Worm (Caenorhabditis elegans) whole organism, L1 larva: ENCODE data around the gene tag-123.
"Not testable (repeated sequence)": the region's sequence is repeated elsewhere in the genome, so short reads cannot be mapped to it uniquely, and the experiment has no call there.

ENCODE experiments used
- alr-1 ChIP-seq: fragments of 200-800 bp; sonication (Bioruptor generic); optimal IDR thresholded peaks from 2 replicates; lab custom pipeline; 2018; ENCODE audit warnings: borderline replicate concordance, mild to moderate bottlenecking, missing genetic modification characterization, missing compliant biosample characterization
- ama-1 ChIP-seq: fragments of 150-350 bp; optimal IDR thresholded peaks from 2 replicates; lab custom pipeline; 2014
- blmp-1 ChIP-seq: fragments of 150-350 bp; optimal IDR thresholded peaks from 2 replicates; lab custom pipeline; 2014; ENCODE audit warnings: missing biosample characterization, missing genetic modification characterization
- ceh-90 ChIP-seq: sonication (generic microtip); optimal IDR thresholded peaks from 2 replicates; lab custom pipeline; 2016; ENCODE audit warnings: missing genetic modification characterization, missing compliant biosample characterization
- ces-1 ChIP-seq: fragments of 150-350 bp; optimal IDR thresholded peaks from 2 replicates; lab custom pipeline; 2014; ENCODE audit warnings: missing biosample characterization, missing genetic modification reagents, missing genetic modification characterization
- dpl-1 ChIP-seq, 3 experiments: fragments of 150-350 bp in 2 of 3; sonication (generic microtip) in 1 of 3; optimal IDR thresholded peaks; 2 replicates each; lab custom pipeline; 2014 to 2017; ENCODE audit warnings: missing biosample characterization in 3 of 3, missing genetic modification characterization in 3 of 3, missing genetic modification reagents in 3 of 3
- efl-1 ChIP-seq, 4 experiments: fragments of 150-350 bp; optimal IDR thresholded peaks in 3 of 4; peaks in 1 of 4; 1 replicate in 1 of 4; 2 replicates in 3 of 4; lab custom pipeline; 2014; ENCODE audit warnings: missing biosample characterization in 2 of 4, missing genetic modification characterization in 2 of 4, missing genetic modification reagents in 2 of 4
- ets-5 ChIP-seq: fragments of 200-800 bp; sonication (Bioruptor generic); IDR thresholded peaks from 2 replicates; pipeline ENCODE4 v1.3.6; 2022; ENCODE audit warnings: missing genetic modification characterization, missing compliant biosample characterization
- hlh-4 ChIP-seq: sonication (generic microtip); optimal IDR thresholded peaks from 2 replicates; lab custom pipeline; 2016; ENCODE audit warnings: mild to moderate bottlenecking, missing genetic modification characterization, missing compliant biosample characterization
- jun-1 ChIP-seq: fragments of 150-350 bp; optimal IDR thresholded peaks from 2 replicates; lab custom pipeline; 2014; ENCODE audit warnings: missing biosample characterization, missing genetic modification reagents, missing genetic modification characterization
- lin-13 ChIP-seq: fragments of 150-350 bp; optimal IDR thresholded peaks from 2 replicates; lab custom pipeline; 2014; ENCODE audit warnings: missing biosample characterization, missing genetic modification reagents, missing genetic modification characterization
- lin-15B ChIP-seq: fragments of 150-350 bp; sonication (generic microtip); optimal IDR thresholded peaks from 3 replicates; lab custom pipeline; 2014; ENCODE audit warnings: missing biosample characterization, missing genetic modification characterization
- lin-35 ChIP-seq, 2 experiments: fragments of 150-350 bp; optimal IDR thresholded peaks; 2 replicates each; lab custom pipeline; 2014; ENCODE audit warnings: missing biosample characterization in 2 of 2, missing genetic modification characterization in 2 of 2, missing genetic modification reagents in 2 of 2
- lir-3 ChIP-seq: sonication (generic microtip); optimal IDR thresholded peaks from 2 replicates; lab custom pipeline; 2016; ENCODE audit warnings: mild to moderate bottlenecking, missing genetic modification characterization, moderate library complexity, missing compliant biosample characterization; ENCODE audit not compliant: poor library complexity
- mef-2 ChIP-seq: fragments of 150-350 bp; optimal IDR thresholded peaks from 2 replicates; lab custom pipeline; 2014; ENCODE audit warnings: missing biosample characterization, missing genetic modification characterization
- nhr-19 ChIP-seq: fragments of 200-800 bp; sonication (Bioruptor generic); conservative IDR thresholded peaks from 2 replicates; pipeline ENCODE4 v1.3.6; 2022; ENCODE audit warnings: missing genetic modification characterization, missing compliant biosample characterization
- nhr-85 ChIP-seq: sonication (generic microtip); peaks from one replicate; lab custom pipeline; 2016; ENCODE audit warnings: missing genetic modification characterization, inconsistent platforms, missing compliant biosample characterization
- nhr-90 ChIP-seq: sonication (generic microtip); optimal IDR thresholded peaks from 2 replicates; lab custom pipeline; 2016; ENCODE audit warnings: mild to moderate bottlenecking, missing genetic modification characterization, missing compliant biosample characterization; ENCODE audit not compliant: poor library complexity
- pag-3 ChIP-seq: sonication (generic microtip); optimal IDR thresholded peaks from 2 replicates; lab custom pipeline; 2017; ENCODE audit warnings: missing genetic modification characterization, mild to moderate bottlenecking, missing compliant biosample characterization, antibody characterized with exemption, borderline replicate concordance; ENCODE audit not compliant: insufficient read depth
- pax-3 ChIP-seq: fragments of 200-800 bp; sonication (Bioruptor generic); optimal IDR thresholded peaks from 2 replicates; lab custom pipeline; 2018; ENCODE audit warnings: mild to moderate bottlenecking, missing genetic modification characterization, moderate library complexity, missing compliant biosample characterization
- skn-1 ChIP-seq: fragments of 150-350 bp; optimal IDR thresholded peaks from 2 replicates; lab custom pipeline; 2014; ENCODE audit warnings: missing biosample characterization, missing genetic modification characterization
- sptf-1 ChIP-seq: fragments of 150-350 bp; optimal IDR thresholded peaks from 2 replicates; lab custom pipeline; 2014; ENCODE audit warnings: missing biosample characterization, missing genetic modification characterization
- sup-37 ChIP-seq: fragments of 200-800 bp; sonication (Bioruptor generic); optimal IDR thresholded peaks from 2 replicates; lab custom pipeline; 2018; ENCODE audit warnings: mild to moderate bottlenecking, missing genetic modification characterization, missing compliant biosample characterization
- swsn-7 ChIP-seq: sonication (generic microtip); optimal IDR thresholded peaks from 2 replicates; lab custom pipeline; 2016; ENCODE audit warnings: missing genetic modification characterization, missing compliant biosample characterization
- tbx-2 ChIP-seq: sonication (generic microtip); optimal IDR thresholded peaks from 2 replicates; lab custom pipeline; 2016; ENCODE audit warnings: missing genetic modification characterization, missing compliant biosample characterization
- tlp-1 ChIP-seq: fragments of 150-350 bp; optimal IDR thresholded peaks from 2 replicates; lab custom pipeline; 2014; ENCODE audit warnings: missing biosample characterization, missing genetic modification characterization
- unc-62 ChIP-seq: fragments of 150-350 bp; optimal IDR thresholded peaks from 2 replicates; lab custom pipeline; 2014; ENCODE audit warnings: missing biosample characterization, missing genetic modification reagents, missing genetic modification characterization
- unc-98 ChIP-seq: fragments of 200-800 bp; sonication (Bioruptor generic); IDR thresholded peaks from 2 replicates; pipeline ENCODE4 v1.3.6; 2022; ENCODE audit warnings: missing genetic modification characterization, missing compliant biosample characterization
- zag-1 ChIP-seq: fragments of 150-350 bp; optimal IDR thresholded peaks from 2 replicates; lab custom pipeline; 2014; ENCODE audit warnings: missing biosample characterization, missing genetic modification characterization
- ztf-11 ChIP-seq, 2 experiments: sonication (generic microtip); optimal IDR thresholded peaks; 2 replicates each; lab custom pipeline; 2016 to 2017; ENCODE audit warnings: missing genetic modification characterization in 2 of 2, missing biosample characterization in 1 of 2, missing compliant biosample characterization in 1 of 2

Gene tag-123

DNA sequence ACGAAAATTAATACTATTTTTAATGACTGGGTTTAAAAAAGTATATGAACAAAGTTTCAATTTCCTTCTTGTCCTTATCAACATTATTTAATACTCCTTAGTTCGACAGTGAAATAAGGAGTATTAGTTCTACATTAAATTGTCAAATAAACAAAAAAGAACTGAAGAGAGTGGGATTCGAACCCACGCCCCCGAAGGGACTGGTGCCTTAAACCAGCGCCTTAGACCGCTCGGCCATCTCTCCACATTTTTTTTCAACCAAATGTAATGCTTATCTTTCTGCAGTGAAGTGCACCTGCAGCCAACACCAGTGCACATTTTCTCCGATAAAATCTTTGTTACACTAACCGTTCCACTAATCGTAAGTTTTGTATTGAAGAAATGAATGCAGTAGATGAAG is 2.6 kb downstream of the tag-123 start (continued):
- TF ChIP-seq lir-3 (tag; lab: Kevin White, UChicago): peak; percentile 17

DNA sequence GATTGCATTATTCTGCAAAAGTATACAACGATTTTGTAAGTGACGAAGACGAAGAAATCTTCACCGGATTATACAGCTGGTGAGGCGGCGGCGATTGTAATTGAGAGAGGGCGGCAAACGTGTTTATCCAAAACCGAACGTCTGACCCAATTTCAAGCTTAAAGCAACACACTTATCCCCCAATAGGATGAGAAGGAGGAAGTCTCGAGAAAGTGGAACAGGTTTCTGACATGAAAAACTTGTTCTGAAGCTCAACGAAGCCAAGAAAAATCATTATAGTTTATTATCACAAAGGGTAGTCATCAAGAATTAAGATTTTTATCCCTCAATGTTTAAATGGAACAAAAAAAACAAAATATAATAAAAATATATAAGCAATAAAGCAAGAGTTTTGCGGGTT is 3.5 kb downstream of the tag-123 start, which contains the start of gene spp-13:
spp-13 (minus strand) TSS at position 143 of the 400 bp plus-strand sequence.
- TF ChIP-seq sptf-1 (tag; lab: Kevin White, UChicago) (no peak), zag-1 (tag; lab: Kevin White, UChicago) (no peak), blmp-1 (tag; lab: Kevin White, UChicago) (peak; percentile 56)

DNA sequence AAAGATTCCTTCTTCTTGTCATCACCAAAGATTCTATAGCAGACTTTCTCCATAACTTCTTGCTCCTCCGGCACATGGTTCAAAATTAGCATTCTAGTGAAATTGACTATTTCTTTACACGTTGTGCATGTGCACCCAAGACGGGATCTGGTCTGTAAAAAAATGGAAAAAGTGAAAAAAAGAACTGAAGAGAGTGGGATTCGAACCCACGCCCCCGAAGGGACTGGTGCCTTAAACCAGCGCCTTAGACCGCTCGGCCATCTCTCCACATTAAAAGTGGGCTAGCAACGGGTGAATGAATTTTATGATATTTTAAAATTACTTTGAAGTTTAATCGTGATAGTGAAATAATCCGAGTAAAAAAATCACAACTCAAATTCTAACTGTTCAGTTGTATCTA is 4.1 kb downstream of the tag-123 start:
- TF ChIP-seq mef-2 (no peak), ztf-11 (tag; optimal IDR thresholded peaks at IDR 0.05; lab: Kevin White, UChicago) (no peak), efl-1 (optimal IDR thresholded peaks at IDR 0.05; lab: Kevin White, UChicago) (no peak), efl-1 (GFP tag; optimal IDR thresholded peaks at IDR 0.05 in 1 of 2; lab: Kevin White, UChicago) (peak in 1 of 2 experiments; percentile 17), lin-35 (GFP tag; optimal IDR thresholded peaks at IDR 0.05; lab: Kevin White, UChicago) (peak in 1 of 2 experiments; percentile 7), nhr-85 (tag; lab: Kevin White, UChicago) (peak; percentile 24), ama-1 (lab: Kevin White, UChicago) (no peak), alr-1 (no peak)
- TF ChIP-seq, all 84 proteins: peak for 3

DNA sequence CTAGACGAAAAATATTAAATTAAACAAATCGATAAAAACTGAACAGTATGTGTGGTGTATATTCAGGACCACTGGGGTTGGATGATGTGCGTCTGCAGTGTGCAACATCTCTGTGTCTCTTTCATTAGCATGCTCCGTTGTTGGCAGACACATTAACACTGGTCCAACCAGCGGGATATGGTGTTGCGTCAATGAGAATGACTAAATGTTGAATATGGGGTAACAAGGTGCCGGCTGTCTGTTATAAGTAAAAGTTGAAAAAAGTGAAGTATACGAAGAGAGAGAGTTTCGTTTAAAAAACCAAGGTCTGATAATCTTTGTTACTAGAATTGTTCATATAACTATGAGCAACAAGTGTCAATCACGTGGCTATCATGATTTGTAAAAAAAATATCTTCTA is 5.0 kb downstream of the tag-123 start, which contains the start of gene ced-8:
ced-8 (minus strand) TSS at position 101 of the 400 bp plus-strand sequence.
- TF ChIP-seq pag-3 (tag; lab: Kevin White, UChicago) (no peak), ets-5 (GFP tag; lab: Robert Waterston, UW) (no peak), swsn-7 (no peak), ztf-11 (tag; optimal IDR thresholded peaks at IDR 0.05; lab: Kevin White, UChicago) (no peak), ceh-90 (tag; lab: Kevin White, UChicago) (no peak), unc-98 (GFP tag; lab: Robert Waterston, UW) (no peak), dpl-1 (GFP tag; optimal IDR thresholded peaks at IDR 0.05; lab: Kevin White, UChicago) (no peak), sup-37 (GFP tag; lab: Kevin White, UChicago) (no peak), tlp-1 (no peak), unc-62 (GFP tag; lab: Kevin White, UChicago) (no peak), lin-35 (GFP tag; optimal IDR thresholded peaks at IDR 0.05; lab: Kevin White, UChicago) (no peak), hlh-4 (tag; lab: Kevin White, UChicago) (no peak), pax-3 (tag; lab: Kevin White, UChicago) (no peak), lin-15B (tag; lab: Kevin White, UChicago) (no peak), skn-1 (no peak), lin-13 (no peak), nhr-19 (no peak), nhr-90 (tag; lab: Kevin White, UChicago) (no peak)

DNA sequence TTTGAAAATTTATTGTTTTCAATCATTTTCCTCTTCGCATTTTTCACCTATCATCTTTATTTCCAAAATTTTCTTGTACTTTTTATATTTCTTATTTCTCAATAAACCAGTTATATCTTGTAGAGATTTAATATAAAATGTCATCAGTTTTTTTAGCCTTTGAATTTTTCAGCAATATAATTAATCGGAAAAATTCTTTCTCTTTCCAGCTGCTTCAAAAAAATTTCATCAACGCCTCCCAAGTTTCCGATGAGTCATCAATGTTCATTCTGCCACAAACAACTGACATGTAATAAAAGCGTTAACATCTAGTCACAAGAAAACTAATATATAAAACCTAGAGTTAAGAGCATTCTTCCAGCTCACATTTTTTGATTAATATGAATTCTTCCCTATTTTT is 8.7 kb downstream of the tag-123 start, which contains the start of gene F08F1.4:
F08F1.4 (plus strand) TSS at position 301 of the 400 bp plus-strand sequence.
- TF ChIP-seq zag-1 (tag; lab: Kevin White, UChicago): no peak
- no peak for TF ChIP-seq tbx-2 (tag; lab: Kevin White, UChicago)

DNA sequence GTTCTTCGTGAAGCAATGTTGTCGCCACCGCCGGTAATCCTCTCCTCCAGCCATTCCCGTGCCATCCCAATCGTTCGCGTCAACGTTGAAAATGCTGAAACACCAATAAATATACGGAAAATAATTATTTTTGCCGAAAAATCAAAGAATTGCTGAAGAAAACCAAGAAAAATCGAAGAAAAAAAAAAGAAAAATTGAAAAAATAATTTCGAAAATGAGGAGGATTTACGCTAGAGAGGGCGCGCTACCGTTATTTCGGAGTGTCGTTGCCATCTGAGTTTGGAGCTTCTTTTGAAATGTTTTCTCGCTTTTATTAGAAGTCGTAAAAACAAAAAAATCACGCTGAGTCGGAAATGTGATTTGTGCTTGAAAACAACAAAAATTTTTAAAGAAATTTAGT is 11.1 kb downstream of the tag-123 start, which contains the start of gene F08F1.9:
F08F1.9 (minus strand) TSS at position 101 of the 400 bp plus-strand sequence.
- not testable (repeated sequence) for TF ChIP-seq tlp-1; jun-1 (tag; lab: Kevin White, UChicago); ces-1 (GFP tag; lab: Kevin White, UChicago)
